Worm (Caenorhabditis elegans) whole organism, midembryonic: ENCODE results near the gene clec-66.

ENCODE experiments used
- T22C8.4 ChIP-seq: fragments of 200-800 bp; sonication (Bioruptor generic); IDR thresholded peaks from 2 replicates; pipeline ENCODE4 v1.3.6; 2022; ENCODE audit warnings: missing genetic modification characterization, missing compliant biosample characterization
- cog-1 ChIP-seq: sonication (generic microtip); optimal IDR thresholded peaks from 2 replicates; lab custom pipeline; 2016; ENCODE audit warnings: missing genetic modification characterization, missing compliant biosample characterization
- flt-1 ChIP-seq: fragments of 200-800 bp; sonication (Bioruptor generic); IDR thresholded peaks from 2 replicates; pipeline ENCODE4 v1.3.6; 2022; ENCODE audit warnings: missing genetic modification characterization, missing compliant biosample characterization
- klf-2 ChIP-seq: fragments of 200-800 bp; sonication (Bioruptor generic); conservative IDR thresholded peaks from 2 replicates; pipeline ENCODE4 v1.3.6; 2022; ENCODE audit warnings: missing genetic modification reagents, missing genetic modification characterization, missing compliant biosample characterization
- med-1 ChIP-seq: sonication (generic microtip); optimal IDR thresholded peaks from 2 replicates; lab custom pipeline; 2017; ENCODE audit warnings: missing genetic modification characterization, mild to moderate bottlenecking, missing compliant biosample characterization, antibody characterized with exemption, missing genetic modification reagents; ENCODE audit not compliant: insufficient read depth
- ref-1 ChIP-seq: fragments of 200-800 bp; sonication (Bioruptor generic); conservative IDR thresholded peaks from 2 replicates; pipeline ENCODE4 v1.3.6; 2022; ENCODE audit warnings: missing genetic modification reagents, missing genetic modification characterization, missing compliant biosample characterization
- tab-1 ChIP-seq: fragments of 200-800 bp; sonication (Bioruptor generic); IDR thresholded peaks from 2 replicates; pipeline ENCODE4 v1.3.6; 2022; ENCODE audit warnings: missing genetic modification characterization, missing compliant biosample characterization
- ztf-23 ChIP-seq: fragments of 200-800 bp; sonication (Bioruptor generic); IDR thresholded peaks from 2 replicates; pipeline ENCODE4 v1.3.6; 2022; ENCODE audit warnings: missing genetic modification reagents, missing genetic modification characterization, missing compliant biosample characterization
- ztf-29 ChIP-seq: fragments of 200-800 bp; sonication (Bioruptor generic); IDR thresholded peaks from 2 replicates; pipeline ENCODE4 v1.3.6; 2022; ENCODE audit warnings: missing genetic modification reagents, missing genetic modification characterization, missing compliant biosample characterization

Gene clec-66

ce11 chrII:12904174-12904573, at the start of gene clec-66:
clec-66 (plus strand) TSS chrII:12904398.
- TF ChIP-seq tab-1 (no peak), ztf-29 (GFP tag; lab: Robert Waterston, UW) (no peak), T22C8.4 (GFP tag; lab: Robert Waterston, UW) (no peak), cog-1 (tag; lab: Kevin White, UChicago) (no peak)

DNA sequence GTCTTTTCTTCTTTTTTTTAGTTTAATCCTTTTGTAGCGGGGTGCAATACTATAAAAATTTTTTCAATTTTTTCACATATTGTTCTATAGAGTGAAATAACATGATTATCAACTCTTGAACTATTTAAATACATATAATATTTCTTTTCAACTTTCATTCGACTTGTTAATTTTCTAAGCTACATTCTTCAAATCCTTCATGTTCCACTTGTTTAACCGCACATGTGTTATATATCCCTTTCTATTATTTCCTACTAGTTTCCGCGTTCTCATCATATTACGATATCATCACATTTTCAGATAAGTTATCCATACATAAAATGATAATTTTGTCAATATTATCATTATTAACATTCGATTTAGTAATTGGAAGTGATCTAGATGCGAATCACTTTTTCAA, 48.3 kb upstream of the clec-66 start, which contains the start of gene Y46G5A.29:
Y46G5A.29 (plus strand) TSS at position 301 of the 400 bp plus-strand sequence.
- TF ChIP-seq ztf-29 (GFP tag; lab: Robert Waterston, UW): no peak
- TF ChIP-seq T22C8.4 (GFP tag; lab: Robert Waterston, UW): no peak
- no peak for TF ChIP-seq ref-1
- TF ChIP-seq klf-2: no peak
- TF ChIP-seq cog-1 (tag; lab: Kevin White, UChicago): no peak
- no peak for TF ChIP-seq flt-1
- no peak for TF ChIP-seq tab-1
- TF ChIP-seq ztf-23 (GFP tag; lab: Robert Waterston, UW): no peak
- no peak for TF ChIP-seq med-1 (GFP tag; lab: Kevin White, UChicago)

DNA sequence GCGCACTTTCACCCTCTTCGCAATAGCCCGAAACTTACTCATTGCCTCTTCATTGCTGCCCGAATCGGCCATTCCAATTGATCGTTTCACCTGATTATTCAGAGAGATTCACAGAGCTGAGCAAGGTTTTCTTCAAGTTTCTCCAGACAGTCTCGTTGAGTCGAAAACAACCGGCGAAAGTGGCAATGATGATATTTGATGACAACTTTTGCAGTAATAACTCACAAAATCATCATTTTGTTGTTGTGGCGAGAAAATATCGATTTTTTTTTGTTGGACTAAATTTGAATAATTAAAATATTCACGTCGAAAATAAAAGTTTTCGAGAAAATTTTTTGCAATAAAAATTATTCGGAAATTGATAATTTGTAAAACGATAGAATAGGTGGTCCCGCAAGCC, 38.6 kb upstream of the clec-66 start, which contains the start of gene snf-5:
snf-5 (minus strand) TSS at position 182 of the 400 bp plus-strand sequence.
- TF ChIP-seq klf-2 (no peak), ztf-29 (GFP tag; lab: Robert Waterston, UW) (no peak), cog-1 (tag; lab: Kevin White, UChicago) (no peak), T22C8.4 (GFP tag; lab: Robert Waterston, UW) (no peak), ztf-23 (GFP tag; lab: Robert Waterston, UW) (no peak), med-1 (GFP tag; lab: Kevin White, UChicago) (no peak), tab-1 (no peak), flt-1 (no peak), ref-1 (no peak)

DNA sequence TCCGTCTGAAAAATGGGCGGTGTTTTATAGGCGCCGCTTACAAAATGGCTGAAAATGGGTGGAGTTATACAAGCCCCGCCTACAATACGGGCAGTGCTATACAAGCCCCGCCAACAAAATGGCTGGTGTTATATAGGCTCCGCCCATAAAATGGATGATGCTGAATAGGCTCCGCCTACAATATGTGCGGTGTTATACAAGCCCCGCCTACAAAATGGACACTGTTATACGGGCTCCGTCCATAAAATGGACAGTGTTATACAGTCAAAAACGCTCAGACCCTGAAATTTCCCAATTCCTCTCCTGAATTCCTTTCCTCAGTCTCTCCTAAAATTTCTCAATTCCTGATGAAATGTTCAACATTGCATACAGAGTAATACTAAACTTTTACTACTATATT, 38.1 kb upstream of the clec-66 start:
- TF ChIP-seq ztf-23 (GFP tag; lab: Robert Waterston, UW): no peak
- no peak for TF ChIP-seq ref-1
- no peak for TF ChIP-seq med-1 (GFP tag; lab: Kevin White, UChicago)
- no peak for TF ChIP-seq flt-1
- no peak for TF ChIP-seq klf-2
- TF ChIP-seq tab-1: no peak
- TF ChIP-seq T22C8.4 (GFP tag; lab: Robert Waterston, UW): no peak
- TF ChIP-seq ztf-29 (GFP tag; lab: Robert Waterston, UW): no peak
- no peak for TF ChIP-seq cog-1 (tag; lab: Kevin White, UChicago)

DNA sequence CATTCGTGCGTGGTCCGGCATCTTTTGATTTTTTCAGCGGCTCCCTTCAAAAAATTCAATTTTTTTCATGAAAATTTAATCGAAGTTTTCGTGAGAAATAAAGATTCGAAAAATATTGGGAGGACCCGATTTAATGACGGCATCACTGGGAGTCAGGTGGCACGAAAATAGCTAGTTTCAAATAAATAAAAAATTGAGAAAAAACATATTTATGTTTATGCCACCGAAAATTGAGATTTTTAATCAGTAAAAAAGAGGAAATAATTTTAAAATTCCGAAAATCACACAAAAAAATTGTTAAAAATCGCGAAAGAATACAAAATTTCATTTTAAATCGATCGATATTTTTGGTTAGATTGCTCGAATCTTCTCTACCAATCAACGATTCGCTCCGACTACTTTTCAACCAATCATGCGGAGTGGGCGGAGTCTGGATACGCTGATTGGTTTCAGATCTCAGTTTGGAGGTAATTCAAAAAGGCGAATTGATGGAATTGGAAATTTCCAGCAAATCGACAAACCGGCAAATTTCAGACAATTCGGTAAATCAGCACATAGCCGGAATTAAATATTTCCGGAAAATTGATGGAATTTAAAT, 26.0 kb upstream of the clec-66 start, which contains the start of gene gsy-1:
gsy-1 (minus strand) TSS at position 51 of the 598 bp plus-strand sequence.
- TF ChIP-seq ztf-29 (GFP tag; lab: Robert Waterston, UW): no peak
- no peak for TF ChIP-seq med-1 (GFP tag; lab: Kevin White, UChicago)
- no peak for TF ChIP-seq cog-1 (tag; lab: Kevin White, UChicago)
- TF ChIP-seq T22C8.4 (GFP tag; lab: Robert Waterston, UW): no peak
- TF ChIP-seq ref-1: no peak
- no peak for TF ChIP-seq flt-1
- TF ChIP-seq tab-1: no peak
- TF ChIP-seq ztf-23 (GFP tag; lab: Robert Waterston, UW): no peak
- TF ChIP-seq klf-2: no peak

DNA sequence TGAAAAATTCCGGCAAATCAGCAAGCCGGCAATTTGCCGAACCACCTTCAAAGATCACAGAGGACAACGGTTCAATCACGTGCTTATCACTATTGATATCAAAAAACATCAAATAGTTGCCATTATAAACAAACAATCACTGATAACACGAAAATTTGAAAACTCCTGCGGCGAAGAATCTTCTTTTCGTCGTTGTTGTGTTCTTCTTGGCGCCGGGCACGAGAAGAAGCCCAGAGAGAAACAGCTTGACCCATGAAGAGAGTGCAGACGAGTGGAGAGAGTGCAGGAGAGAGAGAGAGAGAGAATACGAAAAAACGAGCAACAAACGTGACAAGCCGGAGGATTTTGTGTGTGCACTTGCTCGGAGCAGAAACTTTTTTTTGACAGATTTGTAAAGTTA, 25.5 kb upstream of the clec-66 start:
- TF ChIP-seq flt-1 (no peak), klf-2 (no peak)

- TF ChIP-seq T22C8.4 (GFP tag; lab: Robert Waterston, UW): no peak
- no peak for TF ChIP-seq flt-1
- no peak for TF ChIP-seq med-1 (GFP tag; lab: Kevin White, UChicago)
- no peak for TF ChIP-seq cog-1 (tag; lab: Kevin White, UChicago)
- no peak for TF ChIP-seq ref-1
- TF ChIP-seq klf-2: no peak
- no peak for TF ChIP-seq ztf-23 (GFP tag; lab: Robert Waterston, UW)
- no peak for TF ChIP-seq ztf-29 (GFP tag; lab: Robert Waterston, UW)
- no peak for TF ChIP-seq tab-1
Measured at ce11 chrII:12879758-12880157, 24.4 kb upstream of the clec-66 start.

ce11 chrII:12880406-12880805, 23.8 kb upstream of the clec-66 start, which contains the start of gene F35C5.1:
F35C5.1 (plus strand) TSS chrII:12880804.
- TF ChIP-seq ref-1 (no peak), ztf-29 (GFP tag; lab: Robert Waterston, UW) (no peak), ztf-23 (GFP tag; lab: Robert Waterston, UW) (no peak), tab-1 (no peak), klf-2 (no peak), med-1 (GFP tag; lab: Kevin White, UChicago) (no peak)

ce11 chrII:12884972-12885371, 19.2 kb upstream of the clec-66 start, which contains the start of gene sra-14:
sra-14 (plus strand) TSS chrII:12885272.
- TF ChIP-seq ztf-29 (GFP tag; lab: Robert Waterston, UW) (no peak), med-1 (GFP tag; lab: Kevin White, UChicago) (no peak), klf-2 (no peak), cog-1 (tag; lab: Kevin White, UChicago) (no peak), T22C8.4 (GFP tag; lab: Robert Waterston, UW) (no peak), ztf-23 (GFP tag; lab: Robert Waterston, UW) (no peak)

DNA sequence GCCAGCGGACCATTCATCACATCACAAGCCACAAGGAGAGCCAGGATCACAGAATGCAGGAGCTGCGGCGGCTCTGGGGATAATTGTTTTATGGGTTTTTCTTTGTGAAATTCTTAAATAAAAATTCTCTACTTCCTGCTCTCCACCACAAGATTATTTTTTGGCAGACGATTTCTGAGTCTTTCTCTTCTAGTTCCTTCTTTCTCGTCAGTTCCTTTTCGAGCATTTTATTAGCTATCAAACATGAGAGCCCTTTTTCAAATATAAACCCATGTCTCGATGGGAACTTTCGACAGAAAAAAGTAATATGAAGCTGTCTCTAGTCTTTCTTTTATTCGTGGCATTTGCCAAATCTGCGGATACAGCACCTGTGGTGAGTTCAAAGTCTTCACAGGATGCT, 15.7 kb upstream of the clec-66 start, which contains the start of gene F35C5.3:
F35C5.3 (plus strand) TSS at position 301 of the 400 bp plus-strand sequence.
- no peak for TF ChIP-seq ztf-29 (GFP tag; lab: Robert Waterston, UW)
- no peak for TF ChIP-seq flt-1
- no peak for TF ChIP-seq med-1 (GFP tag; lab: Kevin White, UChicago)
- no peak for TF ChIP-seq tab-1
- TF ChIP-seq cog-1 (tag; lab: Kevin White, UChicago): no peak
- no peak for TF ChIP-seq ref-1
- TF ChIP-seq T22C8.4 (GFP tag; lab: Robert Waterston, UW): no peak
- TF ChIP-seq ztf-23 (GFP tag; lab: Robert Waterston, UW): no peak
- no peak for TF ChIP-seq klf-2
